Worm (Caenorhabditis elegans) whole organism, late embryonic: ENCODE measurements around the gene tag-244.

ENCODE experiments used
- F13H6.1 ChIP-seq: sonication (generic microtip); optimal IDR thresholded peaks from 2 replicates; lab custom pipeline; 2016; ENCODE audit warnings: missing genetic modification characterization, missing compliant biosample characterization
- K09A11.1 ChIP-seq: sonication (generic microtip); optimal IDR thresholded peaks from 2 replicates; lab custom pipeline; 2017; ENCODE audit warnings: antibody characterized with exemption, mild to moderate bottlenecking, missing genetic modification characterization, missing compliant biosample characterization; ENCODE audit not compliant: insufficient read depth
- Y22D7AL.16 ChIP-seq: sonication (generic microtip); optimal IDR thresholded peaks from 2 replicates; lab custom pipeline; 2016; ENCODE audit warnings: missing genetic modification characterization, missing compliant biosample characterization
- ama-1 ChIP-seq: fragments of 150-350 bp; optimal IDR thresholded peaks from 2 replicates; lab custom pipeline; 2014
- ceh-14 ChIP-seq: sonication (generic microtip); optimal IDR thresholded peaks from 2 replicates; lab custom pipeline; 2016; ENCODE audit warnings: missing genotype, missing genetic modification characterization, missing compliant biosample characterization
- ceh-19 ChIP-seq: fragments of 200-800 bp; sonication (Bioruptor generic); optimal IDR thresholded peaks from 2 replicates; lab custom pipeline; 2018; ENCODE audit warnings: mild to moderate bottlenecking, missing genetic modification characterization, missing compliant biosample characterization
- ceh-24 ChIP-seq: sonication (generic microtip); optimal IDR thresholded peaks from 2 replicates; lab custom pipeline; 2016; ENCODE audit warnings: mild to moderate bottlenecking, missing genetic modification characterization, missing compliant biosample characterization
- ceh-30 ChIP-seq: fragments of 150-350 bp; optimal IDR thresholded peaks from 2 replicates; lab custom pipeline; 2014; ENCODE audit warnings: missing biosample characterization, missing genetic modification characterization
- ceh-31 ChIP-seq: sonication (generic microtip); optimal IDR thresholded peaks from 2 replicates; lab custom pipeline; 2016; ENCODE audit warnings: missing genetic modification characterization, missing compliant biosample characterization
- ceh-34 ChIP-seq: sonication (generic microtip); optimal IDR thresholded peaks from 2 replicates; lab custom pipeline; 2016; ENCODE audit warnings: mild to moderate bottlenecking, missing genetic modification characterization, missing compliant biosample characterization
- ceh-48 ChIP-seq: sonication (generic microtip); optimal IDR thresholded peaks from 2 replicates; lab custom pipeline; 2016; ENCODE audit warnings: missing genetic modification characterization, inconsistent platforms, missing compliant biosample characterization
- che-1 ChIP-seq: sonication (generic microtip); optimal IDR thresholded peaks from 2 replicates; lab custom pipeline; 2016; ENCODE audit warnings: mild to moderate bottlenecking, missing genetic modification characterization, missing compliant biosample characterization
- dmd-4 ChIP-seq: sonication (generic microtip); optimal IDR thresholded peaks from 2 replicates; lab custom pipeline; 2016; ENCODE audit warnings: borderline replicate concordance, missing genetic modification characterization, missing compliant biosample characterization
- ets-4 ChIP-seq: sonication (generic microtip); optimal IDR thresholded peaks from 2 replicates; lab custom pipeline; 2016; ENCODE audit warnings: missing genetic modification characterization, missing compliant biosample characterization
- eyg-1 ChIP-seq: sonication (generic microtip); optimal IDR thresholded peaks from 2 replicates; lab custom pipeline; 2016; ENCODE audit warnings: missing genotype, missing genetic modification characterization, missing compliant biosample characterization
- fax-1 ChIP-seq: sonication (generic microtip); optimal IDR thresholded peaks from 2 replicates; lab custom pipeline; 2016; ENCODE audit warnings: missing genotype, missing genetic modification characterization, missing compliant biosample characterization
- fkh-10 ChIP-seq: fragments of 150-350 bp; optimal IDR thresholded peaks from 2 replicates; lab custom pipeline; 2014; ENCODE audit warnings: missing biosample characterization, missing genetic modification reagents, missing genetic modification characterization
- fkh-6 ChIP-seq: sonication (generic microtip); optimal IDR thresholded peaks from 2 replicates; lab custom pipeline; 2016; ENCODE audit warnings: missing genetic modification characterization, missing compliant biosample characterization
- gmeb-2 ChIP-seq: sonication (generic microtip); optimal IDR thresholded peaks from 2 replicates; lab custom pipeline; 2016; ENCODE audit warnings: missing genetic modification characterization, inconsistent platforms, missing compliant biosample characterization
- hlh-30 ChIP-seq: sonication (generic microtip); optimal IDR thresholded peaks from 2 replicates; lab custom pipeline; 2017; ENCODE audit warnings: antibody characterized with exemption, missing genetic modification characterization, missing compliant biosample characterization; ENCODE audit not compliant: insufficient read depth
- lim-6 ChIP-seq: sonication (generic microtip); optimal IDR thresholded peaks from 2 replicates; lab custom pipeline; 2016; ENCODE audit warnings: missing genetic modification characterization, missing compliant biosample characterization
- mec-3 ChIP-seq: sonication (generic microtip); optimal IDR thresholded peaks from 2 replicates; lab custom pipeline; 2016; ENCODE audit warnings: borderline replicate concordance, missing genetic modification characterization, missing compliant biosample characterization
- nfya-1 ChIP-seq: sonication (generic microtip); optimal IDR thresholded peaks from 2 replicates; lab custom pipeline; 2017; ENCODE audit warnings: missing genetic modification characterization, mild to moderate bottlenecking, missing compliant biosample characterization, antibody characterized with exemption, moderate library complexity
- pag-3 ChIP-seq: sonication (generic microtip); optimal IDR thresholded peaks from 2 replicates; lab custom pipeline; 2016; ENCODE audit warnings: missing compliant biosample characterization, missing genetic modification characterization, borderline replicate concordance
- pat-9 ChIP-seq: fragments of 200-800 bp; sonication (Bioruptor generic); optimal IDR thresholded peaks from 2 replicates; lab custom pipeline; 2018; ENCODE audit warnings: mild to moderate bottlenecking, missing genetic modification characterization, moderate library complexity, missing compliant biosample characterization
- pax-1 ChIP-seq: fragments of 150-350 bp; optimal IDR thresholded peaks from 2 replicates; lab custom pipeline; 2014; ENCODE audit warnings: missing biosample characterization, missing genetic modification characterization
- pha-4 ChIP-seq: fragments of 150-350 bp; optimal IDR thresholded peaks from 2 replicates; lab custom pipeline; 2018; ENCODE audit warnings: missing biosample characterization, missing genetic modification reagents, missing genetic modification characterization
- pros-1 ChIP-seq: fragments of 150-350 bp; optimal IDR thresholded peaks from 2 replicates; lab custom pipeline; 2014; ENCODE audit warnings: missing biosample characterization, missing genetic modification reagents, missing genetic modification characterization
- ref-2 ChIP-seq: sonication (generic microtip); optimal IDR thresholded peaks from 2 replicates; lab custom pipeline; 2016; ENCODE audit warnings: missing genetic modification characterization, missing compliant biosample characterization
- rnt-1 ChIP-seq: sonication (generic microtip); optimal IDR thresholded peaks from 2 replicates; lab custom pipeline; 2016; ENCODE audit warnings: missing genetic modification characterization, missing compliant biosample characterization
- sdc-2 ChIP-seq: sonication (generic microtip); optimal IDR thresholded peaks from 2 replicates; lab custom pipeline; 2016; ENCODE audit warnings: missing genotype, missing genetic modification characterization, missing compliant biosample characterization
- sox-2 ChIP-seq: fragments of 200-800 bp; sonication (Bioruptor generic); IDR thresholded peaks from 2 replicates; pipeline ENCODE4 v1.3.6; 2022; ENCODE audit warnings: missing genetic modification reagents, missing genetic modification characterization, missing compliant biosample characterization
- sox-4 ChIP-seq: sonication (generic microtip); optimal IDR thresholded peaks from 2 replicates; lab custom pipeline; 2017; ENCODE audit warnings: mild to moderate bottlenecking, missing genetic modification characterization, inconsistent platforms, missing compliant biosample characterization
- syd-9 ChIP-seq: sonication (generic microtip); optimal IDR thresholded peaks from 2 replicates; lab custom pipeline; 2016; ENCODE audit warnings: mild to moderate bottlenecking, missing genetic modification characterization, moderate library complexity, missing compliant biosample characterization
- tbx-2 ChIP-seq: sonication (generic microtip); optimal IDR thresholded peaks from 2 replicates; lab custom pipeline; 2016; ENCODE audit warnings: missing genetic modification characterization, missing compliant biosample characterization
- ttx-3 ChIP-seq: sonication (generic microtip); optimal IDR thresholded peaks from 2 replicates; lab custom pipeline; 2016; ENCODE audit warnings: missing genetic modification reagents, missing genetic modification characterization, missing compliant biosample characterization
- unc-3 ChIP-seq, 2 experiments: fragments of 200-800 bp in 1 of 2; sonication (Bioruptor generic) in 1 of 2; sonication (generic microtip) in 1 of 2; conservative IDR thresholded peaks in 1 of 2; optimal IDR thresholded peaks in 1 of 2; 2 replicates each; pipeline versions ENCODE4 v1.3.6 to Lab custom; 2016 to 2022; ENCODE audit warnings: missing compliant biosample characterization in 2 of 2, missing genetic modification characterization in 2 of 2, missing genetic modification reagents in 1 of 2
- unc-55 ChIP-seq: sonication (generic microtip); optimal IDR thresholded peaks from 2 replicates; lab custom pipeline; 2017; ENCODE audit warnings: missing biosample characterization, missing genetic modification reagents, missing genetic modification characterization
- zip-5 ChIP-seq: sonication (generic microtip); optimal IDR thresholded peaks from 2 replicates; lab custom pipeline; 2016; ENCODE audit warnings: missing genetic modification characterization, missing compliant biosample characterization
- ztf-16 ChIP-seq: sonication (generic microtip); optimal IDR thresholded peaks from 2 replicates; lab custom pipeline; 2017; ENCODE audit warnings: missing genetic modification characterization, missing compliant biosample characterization

tag-244 gene

DNA sequence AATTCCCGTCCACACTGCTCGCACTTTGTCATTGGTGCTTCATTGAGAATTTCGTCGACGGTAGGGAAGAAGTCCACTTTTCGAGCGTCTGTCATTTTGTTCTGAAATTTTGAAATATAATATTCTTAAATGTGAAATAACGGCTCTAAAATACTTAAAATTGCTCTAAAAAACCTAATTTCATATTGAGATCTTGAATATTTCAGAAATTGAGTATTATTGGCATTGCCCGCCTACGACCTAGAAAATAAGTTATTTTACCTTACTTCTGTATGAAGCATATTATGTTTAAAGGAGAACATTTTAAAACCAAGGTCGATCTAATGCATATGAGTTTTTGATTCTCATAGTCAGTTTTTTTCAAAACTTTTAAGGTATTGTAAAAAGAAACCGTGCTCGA is 547 bp upstream of the tag-244 start, which contains the start of gene C34H4.5:
C34H4.5 (minus strand) TSS at position 101 of the 400 bp plus-strand sequence.
- TF ChIP-seq nfya-1 (tag; lab: Kevin White, UChicago) (no peak), tbx-2 (tag; lab: Kevin White, UChicago) (no peak), K09A11.1 (tag; lab: Kevin White, UChicago) (no peak), sox-4 (tag; lab: Kevin White, UChicago) (no peak), rnt-1 (tag; lab: Kevin White, UChicago) (no peak), lim-6 (tag; lab: Kevin White, UChicago) (no peak), ceh-24 (tag; lab: Kevin White, UChicago) (no peak), syd-9 (tag; lab: Kevin White, UChicago) (no peak), pat-9 (tag; lab: Kevin White, UChicago) (no peak), hlh-30 (tag; lab: Kevin White, UChicago) (no peak), sox-2 (no peak), fax-1 (tag; lab: Kevin White, UChicago) (no peak), ceh-14 (tag; lab: Kevin White, UChicago) (no peak), zip-5 (tag; lab: Kevin White, UChicago) (no peak), ceh-19 (GFP tag; lab: Kevin White, UChicago) (no peak), ama-1 (lab: Kevin White, UChicago) (no peak), ceh-48 (no peak)

DNA sequence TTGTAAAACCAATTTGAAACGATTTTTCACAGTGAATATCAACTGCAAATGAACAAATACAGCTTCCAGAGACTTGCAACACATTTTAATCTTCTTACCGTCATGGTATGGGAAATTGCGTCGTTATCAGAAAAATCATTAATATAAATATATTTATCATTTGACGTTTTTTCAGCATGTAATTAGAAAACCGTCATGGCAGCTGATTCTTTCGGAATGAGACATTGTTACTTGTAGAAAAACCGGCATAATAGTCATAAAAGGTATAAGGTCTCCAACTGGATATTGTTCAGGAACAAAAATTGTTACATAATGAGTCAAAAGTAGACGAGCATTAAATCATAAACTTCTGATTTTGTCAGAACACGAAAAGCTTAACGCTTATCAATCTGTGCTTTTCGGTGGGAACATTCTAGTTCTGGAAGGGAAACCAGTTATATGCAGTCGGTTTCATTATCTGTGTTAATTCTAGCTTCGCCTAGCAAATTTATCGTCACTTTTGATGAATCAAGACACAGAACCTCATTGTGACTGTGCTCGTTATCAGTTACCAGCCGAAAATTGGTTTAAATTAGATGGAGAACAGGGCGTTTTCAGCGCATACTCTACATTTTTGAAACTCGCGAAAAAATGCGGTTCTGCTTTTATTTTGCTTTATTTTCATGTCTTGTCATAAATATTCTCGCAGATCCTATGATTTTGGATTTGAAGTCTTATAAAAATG is 2.7 kb downstream of the tag-244 start, which contains the start of gene C34H4.2:
C34H4.2 (plus strand) TSS at position 558 of the 724 bp plus-strand sequence.
- TF ChIP-seq sdc-2 (tag; lab: Kevin White, UChicago) (no peak), ztf-16 (tag; lab: Kevin White, UChicago) (no peak), ama-1 (lab: Kevin White, UChicago) (no peak), pag-3 (tag; lab: Kevin White, UChicago) (no peak), ets-4 (tag; lab: Kevin White, UChicago) (no peak)

- TF ChIP-seq fkh-10 (GFP tag; lab: Kevin White, UChicago) (no peak), che-1 (tag; lab: Kevin White, UChicago) (no peak), dmd-4 (tag; lab: Kevin White, UChicago) (no peak), ref-2 (tag; lab: Kevin White, UChicago) (no peak), unc-3 (GFP tag; conservative IDR thresholded peaks at IDR 0.05; lab: Robert Waterston, UW) (no peak), unc-3 (tag; optimal IDR thresholded peaks at IDR 0.05; lab: Kevin White, UChicago) (no peak), mec-3 (no peak), ceh-31 (tag; lab: Kevin White, UChicago) (no peak), pha-4 (no peak), ceh-14 (tag; lab: Kevin White, UChicago) (no peak), eyg-1 (tag; lab: Kevin White, UChicago) (no peak), fkh-6 (tag; lab: Kevin White, UChicago) (no peak), unc-55 (GFP tag; lab: Kevin White, UChicago) (no peak)
Observed at ce11 chrIV:1555021-1555720, 4.5 kb downstream of the tag-244 start, which contains the start of gene C34H4.1. TSS of gene C34H4.1 (plus strand) at chrIV:1555579.

ce11 chrIV:1559931-1560330 is 9.3 kb downstream of the tag-244 start, which contains the start of gene Y41D4B.17:
TSS of gene Y41D4B.17 (plus strand) at chrIV:1560104.
- TF ChIP-seq pros-1 (tag; lab: Kevin White, UChicago), result no peak
- no peak for TF ChIP-seq lim-6 (tag; lab: Kevin White, UChicago)
- no peak for TF ChIP-seq ceh-34 (tag; lab: Kevin White, UChicago)
- TF ChIP-seq F13H6.1 (tag; lab: Kevin White, UChicago), result no peak
- no peak for TF ChIP-seq pat-9 (tag; lab: Kevin White, UChicago)
- no peak for TF ChIP-seq gmeb-2 (tag; lab: Kevin White, UChicago)
- TF ChIP-seq sox-2, result no peak
- TF ChIP-seq fkh-10 (GFP tag; lab: Kevin White, UChicago), result no peak
- no peak for TF ChIP-seq fkh-6 (tag; lab: Kevin White, UChicago)
- TF ChIP-seq pha-4, result no peak
- TF ChIP-seq syd-9 (tag; lab: Kevin White, UChicago), result no peak
- no peak for TF ChIP-seq Y22D7AL.16 (tag; lab: Kevin White, UChicago)
- no peak for TF ChIP-seq ttx-3 (tag; lab: Kevin White, UChicago)
- no peak for TF ChIP-seq ceh-30
- no peak for TF ChIP-seq pax-1 (tag; lab: Kevin White, UChicago)
- TF ChIP-seq, all 69 proteins: peak for 0
